Worm (Caenorhabditis elegans): ENCODE data around the gene K12D12.5.

K12D12.5 gene

DNA sequence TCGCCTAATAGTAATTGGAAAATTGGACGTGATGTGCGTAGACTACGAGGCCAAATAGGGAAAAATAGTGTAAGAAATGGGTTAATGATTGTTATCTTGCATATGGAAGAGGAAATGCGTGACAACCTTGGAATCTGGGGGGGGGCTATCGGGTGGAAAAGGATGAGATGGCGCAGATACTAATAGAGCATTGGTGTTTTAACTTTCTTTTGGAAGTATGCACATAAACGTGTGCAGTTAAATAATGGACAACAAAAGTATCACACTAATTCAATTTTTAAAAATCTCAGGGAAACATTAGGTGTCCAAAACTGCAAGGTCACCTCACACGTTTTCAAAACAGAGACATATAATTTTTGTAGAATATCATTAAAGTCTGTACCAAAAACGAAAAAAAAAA lies 41.0 kb upstream of the K12D12.5 start, which contains the start of gene Y6D1A.2:
Gene Y6D1A.2, minus strand, starts transcription at position 101 of the 400 bp plus-strand sequence.
- TF ChIP-seq aly-2 (tag; optimal IDR thresholded peaks at IDR 0.05) (no peak), C34F6.9 (tag; optimal IDR thresholded peaks at IDR 0.05) (no peak), sma-3 (GFP tag; optimal IDR thresholded peaks at IDR 0.05) (no peak)

DNA sequence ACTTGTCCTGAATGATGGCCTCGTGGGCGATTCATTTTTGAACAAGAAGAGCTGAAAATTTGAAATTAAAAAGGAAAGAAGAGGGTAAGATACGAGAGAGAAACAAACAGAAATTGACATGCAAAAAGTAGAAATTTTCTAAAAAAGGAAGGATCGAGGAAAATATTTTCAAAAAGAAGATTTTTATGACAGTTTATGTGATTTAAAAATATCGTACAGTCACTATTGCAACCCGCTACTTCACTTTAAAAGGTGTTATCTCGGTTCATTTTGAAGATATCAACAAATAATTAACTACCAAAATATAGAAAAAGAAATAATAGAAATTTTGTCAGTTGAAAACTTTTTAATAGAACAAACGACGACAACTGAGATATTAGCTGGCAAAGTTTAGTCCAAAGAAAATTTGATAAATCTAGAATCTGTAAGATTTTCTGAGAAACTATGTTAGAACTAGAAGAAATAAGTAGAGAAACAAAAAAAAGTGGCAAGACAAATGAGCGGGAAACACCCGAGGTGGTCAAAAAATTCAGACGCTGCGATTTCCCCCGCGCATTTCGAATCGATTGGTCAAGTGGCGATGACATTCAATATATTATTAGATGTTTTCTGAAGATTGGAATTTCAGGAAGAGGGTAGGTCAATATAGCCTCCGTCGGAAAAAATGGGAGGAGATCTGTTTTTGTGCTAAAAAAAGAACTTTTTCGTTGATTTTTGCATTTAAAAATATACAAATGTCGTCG lies 37.1 kb upstream of the K12D12.5 start, which contains the start of gene Y6D1A.1:
Gene Y6D1A.1, minus strand, starts transcription at position 51 of the 743 bp plus-strand sequence.
- TF ChIP-seq lin-13 (GFP tag; optimal IDR thresholded peaks at IDR 0.05), result no peak
- no peak for TF ChIP-seq peb-1 (tag; optimal IDR thresholded peaks at IDR 0.05)
- TF ChIP-seq zag-1 (tag; optimal IDR thresholded peaks at IDR 0.05), result no peak
- no peak for TF ChIP-seq nhr-11 (tag; optimal IDR thresholded peaks at IDR 0.05)
- TF ChIP-seq unc-39 (tag; optimal IDR thresholded peaks at IDR 0.05), result no peak
- no peak for TF ChIP-seq dmd-4 (tag; optimal IDR thresholded peaks at IDR 0.05)
- TF ChIP-seq F13H6.1 (tag; optimal IDR thresholded peaks at IDR 0.05), result no peak

DNA sequence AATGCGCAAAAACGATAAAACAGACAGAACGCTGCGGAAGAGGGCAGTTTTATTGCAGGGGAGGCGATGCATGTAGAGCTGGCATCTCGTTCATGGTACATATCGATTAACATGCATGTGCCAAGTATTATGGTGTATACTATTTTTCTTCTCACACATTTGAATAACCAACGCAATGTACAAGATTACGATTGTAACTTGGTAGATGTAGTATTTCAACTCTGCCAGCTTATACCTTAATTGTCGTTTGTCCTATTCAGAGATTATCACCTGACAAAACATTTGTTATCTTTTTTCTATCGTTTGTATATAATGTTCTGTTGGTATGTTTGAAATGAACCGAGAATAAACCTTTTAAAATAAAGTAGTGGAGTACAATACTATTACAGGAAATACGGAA lies 30.9 kb upstream of the K12D12.5 start, which contains the start of gene pes-5:
Gene pes-5, minus strand, starts transcription at position 101 of the 400 bp plus-strand sequence.
- no peak for TF ChIP-seq nhr-77 (tag; optimal IDR thresholded peaks at IDR 0.05)
- no peak for TF ChIP-seq ztf-1 (GFP tag; conservative IDR thresholded peaks at IDR 0.05)
- TF ChIP-seq sma-3 (GFP tag; optimal IDR thresholded peaks at IDR 0.05), result no peak
- no peak for TF ChIP-seq nhr-12 (tag; optimal IDR thresholded peaks at IDR 0.05)
- no peak for TF ChIP-seq Y55F3AM.14 (GFP tag; optimal IDR thresholded peaks at IDR 0.05)
- TF ChIP-seq lsy-2 (tag; optimal IDR thresholded peaks at IDR 0.05), result no peak
- TF ChIP-seq nhr-25 (tag; optimal IDR thresholded peaks at IDR 0.05), result no peak
- no peak for TF ChIP-seq fos-1 (tag; optimal IDR thresholded peaks at IDR 0.05)
- TF ChIP-seq crh-2 (tag; optimal IDR thresholded peaks at IDR 0.05), result no peak
- no peak for TF ChIP-seq zag-1 (tag; optimal IDR thresholded peaks at IDR 0.05)
- no peak for TF ChIP-seq ceh-16 (tag; optimal IDR thresholded peaks at IDR 0.05)
- TF ChIP-seq ZK546.5 (tag; optimal IDR thresholded peaks at IDR 0.05), result no peak
- TF ChIP-seq lin-11 (tag; optimal IDR thresholded peaks at IDR 0.05), result no peak
- no peak for TF ChIP-seq elt-3 (tag; optimal IDR thresholded peaks at IDR 0.05)
- TF ChIP-seq nhr-129 (tag; optimal IDR thresholded peaks at IDR 0.05), result no peak
- TF ChIP-seq nhr-10 (tag; optimal IDR thresholded peaks at IDR 0.05), result no peak
- no peak for TF ChIP-seq blmp-1 (tag; optimal IDR thresholded peaks at IDR 0.05; ENCODE audit: insufficient read depth)
- no peak for TF ChIP-seq ceh-82 (tag; optimal IDR thresholded peaks at IDR 0.05)

DNA sequence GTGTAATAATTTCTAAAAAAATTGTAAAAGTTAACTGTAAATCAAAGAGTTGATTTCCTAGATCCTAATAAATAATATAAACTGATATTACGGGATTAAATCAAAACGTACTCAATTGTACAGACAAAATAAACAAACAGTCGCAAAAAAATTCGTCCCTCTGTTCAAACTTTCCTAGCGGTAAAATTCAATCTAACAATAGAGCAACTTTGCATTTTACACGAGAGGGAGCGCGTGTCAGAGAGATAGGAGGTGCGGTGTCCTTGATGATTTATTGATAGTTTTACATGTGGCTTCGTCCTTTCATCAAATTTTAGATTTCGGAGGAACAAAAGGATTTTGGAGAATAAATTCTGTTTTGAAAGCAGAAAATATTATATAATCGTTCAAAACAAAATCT lies 30.2 kb upstream of the K12D12.5 start:
- TF ChIP-seq gmeb-1 (tag; optimal IDR thresholded peaks at IDR 0.05), result no peak
- no peak for TF ChIP-seq ztf-11 (tag; optimal IDR thresholded peaks at IDR 0.05)
- TF ChIP-seq nhr-237 (tag; optimal IDR thresholded peaks at IDR 0.05), result no peak
- no peak for TF ChIP-seq lin-13 (GFP tag; optimal IDR thresholded peaks at IDR 0.05)
- TF ChIP-seq lsy-2 (tag; optimal IDR thresholded peaks at IDR 0.05), result peak in 1 of 2 experiments; percentile 54
- TF ChIP-seq ztf-4 (tag; optimal IDR thresholded peaks at IDR 0.05), result no peak
- no peak for TF ChIP-seq zag-1 (tag; optimal IDR thresholded peaks at IDR 0.05)
- TF ChIP-seq nhr-25 (tag; optimal IDR thresholded peaks at IDR 0.05), result peak; percentile 13
- no peak for TF ChIP-seq mab-5 (tag; optimal IDR thresholded peaks at IDR 0.05)
- TF ChIP-seq mdl-1 (tag; optimal IDR thresholded peaks at IDR 0.05), result no peak
- TF ChIP-seq lin-39 (tag; optimal IDR thresholded peaks at IDR 0.05), result no peak
- TF ChIP-seq unc-62 (GFP tag; optimal IDR thresholded peaks at IDR 0.05), result no peak
- TF ChIP-seq sem-4 (tag; optimal IDR thresholded peaks at IDR 0.05), result no peak
- no peak for TF ChIP-seq aly-2 (tag; optimal IDR thresholded peaks at IDR 0.05)
- no peak for TF ChIP-seq unc-55 (GFP tag; optimal IDR thresholded peaks at IDR 0.05)
- no peak for TF ChIP-seq mbf-1 (tag; optimal IDR thresholded peaks at IDR 0.05)
- no peak for TF ChIP-seq Y55F3AM.14 (GFP tag; optimal IDR thresholded peaks at IDR 0.05)
- no peak for TF ChIP-seq nhr-12 (tag; optimal IDR thresholded peaks at IDR 0.05)
- no peak for TF ChIP-seq peb-1 (tag; optimal IDR thresholded peaks at IDR 0.05)
- TF ChIP-seq alr-1 (tag; optimal IDR thresholded peaks at IDR 0.05), result no peak
- peak; percentile 0 for TF ChIP-seq sma-9 (GFP tag; optimal IDR thresholded peaks at IDR 0.05)
- no peak for TF ChIP-seq sma-9 (tag; optimal IDR thresholded peaks at IDR 0.05)
- TF ChIP-seq nhr-10 (tag; optimal IDR thresholded peaks at IDR 0.05), result no peak
- no peak for TF ChIP-seq nhr-21 (tag; optimal IDR thresholded peaks at IDR 0.05)
- peak; percentile 29 for TF ChIP-seq fos-1 (tag; optimal IDR thresholded peaks at IDR 0.05)
- TF ChIP-seq elt-1 (tag; optimal IDR thresholded peaks at IDR 0.05), result no peak
- no peak for TF ChIP-seq lin-11 (tag; optimal IDR thresholded peaks at IDR 0.05)
- TF ChIP-seq dmd-4 (tag; optimal IDR thresholded peaks at IDR 0.05), result no peak
- TF ChIP-seq snpc-4 (tag; optimal IDR thresholded peaks at IDR 0.05), result no peak
- no peak for TF ChIP-seq C34F6.9 (tag; optimal IDR thresholded peaks at IDR 0.05)
- no peak for TF ChIP-seq nhr-77 (tag; optimal IDR thresholded peaks at IDR 0.05)
- TF ChIP-seq nhr-129 (tag; optimal IDR thresholded peaks at IDR 0.05), result peak; percentile 54
- TF ChIP-seq ceh-82 (tag; optimal IDR thresholded peaks at IDR 0.05), result no peak
- no peak for TF ChIP-seq nhr-23 (tag; optimal IDR thresholded peaks at IDR 0.05)
- no peak for TF ChIP-seq unc-39 (tag; optimal IDR thresholded peaks at IDR 0.05)
- TF ChIP-seq ceh-16 (tag; optimal IDR thresholded peaks at IDR 0.05), result no peak
- TF ChIP-seq ztf-1 (GFP tag; conservative IDR thresholded peaks at IDR 0.05), result no peak
- peak; percentile 47 for TF ChIP-seq crh-2 (tag; optimal IDR thresholded peaks at IDR 0.05)
- no peak for TF ChIP-seq nhr-11 (tag; optimal IDR thresholded peaks at IDR 0.05)
